Worm (Caenorhabditis elegans): ENCODE measurements around the gene ugt-17.

The ugt-17 gene

ce11 chrV:10083999-10084468 is 20.7 kb downstream of the ugt-17 start, which contains the start of gene nhr-12:
nhr-12 (minus strand) TSS chrV:10084049.
- no peak for TF ChIP-seq dpl-1 (GFP tag; optimal IDR thresholded peaks at IDR 0.05)
- no peak for TF ChIP-seq F22D6.2 (tag; optimal IDR thresholded peaks at IDR 0.05)
- TF ChIP-seq F23B12.7 (tag; optimal IDR thresholded peaks at IDR 0.05; ENCODE audit: insufficient read depth) = no peak
- no peak for TF ChIP-seq lin-54 (GFP tag; optimal IDR thresholded peaks at IDR 0.05)

- TF ChIP-seq F49E8.2 (tag; optimal IDR thresholded peaks at IDR 0.05; ENCODE audit: insufficient read depth) (no peak), C17E4.6 (GFP tag; IDR thresholded peaks at IDR 0.05) (no peak), zfh-2 (GFP tag; conservative IDR thresholded peaks at IDR 0.05) (no peak), madf-8 (GFP tag; conservative IDR thresholded peaks at IDR 0.05) (no peak), aptf-3 (GFP tag; IDR thresholded peaks at IDR 0.05) (no peak), Y56A3A.18 (GFP tag; IDR thresholded peaks at IDR 0.05) (no peak), rcor-1 (GFP tag; IDR thresholded peaks at IDR 0.05) (no peak), B0336.3 (GFP tag; IDR thresholded peaks at IDR 0.05) (no peak), mes-4 (tag; optimal IDR thresholded peaks at IDR 0.05) (no peak), F55B11.4 (tag; optimal IDR thresholded peaks at IDR 0.05; ENCODE audit: borderline replicate concordance, insufficient read depth) (no peak), mel-28 (tag; optimal IDR thresholded peaks at IDR 0.05; ENCODE audit: borderline replicate concordance) (no peak)
Observed at ce11 chrV:10081636-10082035, 23.1 kb downstream of the ugt-17 start, which contains the start of gene nhr-205. nhr-205 (minus strand) TSS chrV:10081776.

- TF ChIP-seq pbrm-1 (GFP tag; IDR thresholded peaks at IDR 0.05) = no peak
- TF ChIP-seq ZK185.1 (tag; optimal IDR thresholded peaks at IDR 0.05; ENCODE audit: poor library complexity, severe bottlenecking) = no peak
- no peak for TF ChIP-seq B0019.2 (GFP tag; conservative IDR thresholded peaks at IDR 0.05)
Observed at ce11 chrV:10080905-10081304, 23.9 kb downstream of the ugt-17 start.

ce11 chrV:10078244-10078643 is 26.5 kb downstream of the ugt-17 start, which contains the start of gene R04B5.1:
R04B5.1 (minus strand) TSS chrV:10078344.
- no peak for TF ChIP-seq C06A6.2 (GFP tag; conservative IDR thresholded peaks at IDR 0.05)
- TF ChIP-seq K11D2.4 (GFP tag; IDR thresholded peaks at IDR 0.05) = no peak
- TF ChIP-seq ztf-3 (GFP tag; optimal IDR thresholded peaks at IDR 0.05) = no peak
- TF ChIP-seq ztf-25 (GFP tag; IDR thresholded peaks at IDR 0.05) = no peak
- no peak for TF ChIP-seq repo-1 (tag; optimal IDR thresholded peaks at IDR 0.05)
- no peak for TF ChIP-seq lir-1 (GFP tag; conservative IDR thresholded peaks at IDR 0.05)
- no peak for TF ChIP-seq B0035.1 (tag; optimal IDR thresholded peaks at IDR 0.05)
- no peak for TF ChIP-seq egl-44 (GFP tag; IDR thresholded peaks at IDR 0.05)

- TF ChIP-seq F37B4.10 (GFP tag; IDR thresholded peaks at IDR 0.05) (no peak), lin-35 (GFP tag; optimal IDR thresholded peaks at IDR 0.05) (no peak), ccch-3 (GFP tag; optimal IDR thresholded peaks at IDR 0.05) (no peak), unc-62 (GFP tag; optimal IDR thresholded peaks at IDR 0.05) (no peak), zim-3 (tag; optimal IDR thresholded peaks at IDR 0.05) (no peak), let-607 (tag; optimal IDR thresholded peaks at IDR 0.05) (no peak), nfyb-1 (GFP tag; IDR thresholded peaks at IDR 0.05) (no peak), die-1 (tag; optimal IDR thresholded peaks at IDR 0.05) (no peak), ceh-40 (GFP tag; IDR thresholded peaks at IDR 0.05) (no peak), lin-40 (tag; optimal IDR thresholded peaks at IDR 0.05) (no peak), pha-4 (tag; optimal IDR thresholded peaks at IDR 0.05) (no peak), mel-28 (tag; optimal IDR thresholded peaks at IDR 0.05; ENCODE audit: borderline replicate concordance) (no peak), D2030.7 (GFP tag; IDR thresholded peaks at IDR 0.05) (no peak), tlf-1 (GFP tag; optimal IDR thresholded peaks at IDR 0.05) (no peak), mcd-1 (GFP tag; IDR thresholded peaks at IDR 0.05) (no peak)
Observed at ce11 chrV:10075441-10075840, 29.3 kb downstream of the ugt-17 start, which contains the start of gene F57A8.7. F57A8.7 (plus strand) TSS chrV:10075741.
